Fruit fly (Drosophila melanogaster) Kc167 (cell line): ENCODE data around the gene CG43092.

ENCODE experiments used
- Sin3A ChIP-seq: fragments of >200 bp; optimal IDR thresholded peaks from 2 replicates; lab custom pipeline; 2018; ENCODE audit warnings: missing external identifiers
- psq ChIP-seq: fragments of >200 bp; optimal IDR thresholded peaks from 2 replicates; lab custom pipeline; 2017; ENCODE audit warnings: missing external identifiers
- ttk ChIP-seq: sonication (Bioruptor generic); optimal IDR thresholded peaks from 2 replicates; lab custom pipeline; 2017; ENCODE audit warnings: missing external identifiers

dm6 chr3R:22720808-22721306 lies 48.6 kb downstream of the CG43092 start, which contains the start of gene wge:
- TF ChIP-seq Sin3A (lab: Kevin White, UChicago), result no peak
- no peak for TF ChIP-seq ttk (lab: Kevin White, UChicago)
- TF ChIP-seq psq (lab: Kevin White, UChicago), result peak; percentile 23
